Worm (Caenorhabditis elegans) whole organism, midembryonic: ENCODE data around the gene T18D3.1.

Source experiments
- cog-1 ChIP-seq: sonication (generic microtip); optimal IDR thresholded peaks from 2 replicates; lab custom pipeline; 2016; ENCODE audit warnings: missing genetic modification characterization, missing compliant biosample characterization
- flt-1 ChIP-seq: fragments of 200-800 bp; sonication (Bioruptor generic); IDR thresholded peaks from 2 replicates; pipeline ENCODE4 v1.3.6; 2022; ENCODE audit warnings: missing genetic modification characterization, missing compliant biosample characterization
- tab-1 ChIP-seq: fragments of 200-800 bp; sonication (Bioruptor generic); IDR thresholded peaks from 2 replicates; pipeline ENCODE4 v1.3.6; 2022; ENCODE audit warnings: missing genetic modification characterization, missing compliant biosample characterization

- TF ChIP-seq cog-1 (tag; lab: Kevin White, UChicago) (no peak), flt-1 (GFP tag; lab: Robert Waterston, UW) (no peak), tab-1 (no peak)
Measured at ce11 chrX:12503288-12503803, 48.8 kb downstream of the T18D3.1 start, which contains the start of gene sdz-19.
